Fruit fly (Drosophila melanogaster) whole organism, embryonic: ENCODE results near the gene Sry-alpha.

ENCODE experiments used
- ATbp ChIP-seq: fragments of 200-800 bp; sonication (Bioruptor generic); optimal IDR thresholded peaks from 2 replicates; lab custom pipeline; 2017; ENCODE audit warnings: missing biosample characterization, mild to moderate bottlenecking, missing genetic modification characterization, missing genetic modification reagents
- C15 ChIP-seq: fragments of 200-800 bp; sonication (Bioruptor generic); IDR thresholded peaks from 3 replicates; pipeline ENCODE4 v1.3.6; 2022; ENCODE audit warnings: missing biosample characterization, missing genetic modification characterization
- CG10565 ChIP-seq: fragments of 200-800 bp; sonication (Bioruptor generic); optimal IDR thresholded peaks from 3 replicates; lab custom pipeline; 2016; ENCODE audit warnings: missing biosample characterization, mild to moderate bottlenecking, missing genetic modification characterization
- CG11247 ChIP-seq: fragments of 200-800 bp; sonication (Bioruptor generic); IDR thresholded peaks from 2 replicates; pipeline ENCODE4 v1.3.6; 2022; ENCODE audit warnings: missing biosample characterization, missing genetic modification characterization
- CG12236 ChIP-seq: fragments of 200-800 bp; sonication (Bioruptor generic); optimal IDR thresholded peaks from 2 replicates; lab custom pipeline; 2016; ENCODE audit warnings: missing biosample characterization, missing genetic modification characterization
- CG13624 ChIP-seq: fragments of 200-800 bp; sonication (Bioruptor generic); optimal IDR thresholded peaks from 2 replicates; lab custom pipeline; 2016; ENCODE audit warnings: missing biosample characterization, missing genetic modification characterization
- CG16815 ChIP-seq: fragments of 200-800 bp; sonication (Bioruptor generic); optimal IDR thresholded peaks from 3 replicates; lab custom pipeline; 2017; ENCODE audit warnings: missing biosample characterization, mild to moderate bottlenecking, missing genetic modification characterization
- CG18011 ChIP-seq: fragments of 200-800 bp; sonication (Bioruptor generic); optimal IDR thresholded peaks from 2 replicates; lab custom pipeline; 2017; ENCODE audit warnings: missing biosample characterization, missing genetic modification characterization, mild to moderate bottlenecking, moderate library complexity, missing genotype
- CG6765 ChIP-seq: fragments of 200-800 bp; sonication (Bioruptor generic); optimal IDR thresholded peaks from 3 replicates; lab custom pipeline; 2017; ENCODE audit warnings: missing biosample characterization, mild to moderate bottlenecking, missing genetic modification characterization
- CG7556 ChIP-seq: fragments of 200-800 bp; sonication (Bioruptor generic); optimal IDR thresholded peaks from 2 replicates; lab custom pipeline; 2017; ENCODE audit warnings: missing biosample characterization, mild to moderate bottlenecking, missing genetic modification characterization
- CG8290 ChIP-seq, 3 experiments: fragments of 200-800 bp; sonication (Bioruptor generic); optimal IDR thresholded peaks; 2 replicates each; lab custom pipeline; 2016 to 2019; ENCODE audit warnings: missing biosample characterization in 3 of 3, missing genetic modification characterization in 3 of 3, mild to moderate bottlenecking in 2 of 3, moderate library complexity in 1 of 3
- CG9932 ChIP-seq: fragments of 200-800 bp; sonication (Bioruptor generic); IDR thresholded peaks from 2 replicates; pipeline ENCODE4 v1.3.6; 2022; ENCODE audit warnings: missing biosample characterization, missing genetic modification characterization
- Dip2 ChIP-seq: fragments of 200-800 bp; sonication (Bioruptor generic); IDR thresholded peaks from 2 replicates; pipeline ENCODE4 v1.3.6; 2022; ENCODE audit warnings: missing biosample characterization, missing genetic modification characterization
- Doc2 ChIP-seq: fragments of 200-800 bp; sonication (Bioruptor generic); IDR thresholded peaks from 2 replicates; pipeline ENCODE4 v1.3.6; 2022; ENCODE audit warnings: missing biosample characterization, missing genetic modification characterization
- Fer3 ChIP-seq: fragments of 200-800 bp; sonication (Bioruptor generic); optimal IDR thresholded peaks from 2 replicates; lab custom pipeline; 2018; ENCODE audit warnings: missing biosample characterization, mild to moderate bottlenecking, missing genetic modification characterization, moderate library complexity
- H2.0 ChIP-seq: fragments of 200-800 bp; sonication (Bioruptor generic); IDR thresholded peaks from 2 replicates; pipeline ENCODE4 v1.3.6; 2022; ENCODE audit warnings: missing biosample characterization, missing genetic modification characterization
- HHEX ChIP-seq: fragments of 200-800 bp; sonication (Bioruptor generic); optimal IDR thresholded peaks from 3 replicates; lab custom pipeline; 2017; ENCODE audit warnings: missing biosample characterization, mild to moderate bottlenecking, missing genetic modification characterization, missing genetic modification reagents
- Med ChIP-seq: fragments of 200-800 bp; sonication (Bioruptor generic); peaks from one replicate; lab custom pipeline; 2016; ENCODE audit warnings: missing biosample characterization, missing genetic modification characterization, mild to moderate bottlenecking, inconsistent platforms, moderate library complexity
- Myb ChIP-seq: fragments of 200-800 bp; sonication (Bioruptor generic); optimal IDR thresholded peaks from 2 replicates; lab custom pipeline; 2016; ENCODE audit warnings: missing biosample characterization, missing genetic modification characterization
- NFAT ChIP-seq: fragments of 200-800 bp; sonication (Bioruptor generic); IDR thresholded peaks from 2 replicates; pipeline ENCODE4 v1.3.6; 2022; ENCODE audit warnings: missing biosample characterization, missing genetic modification characterization
- Nf-YC ChIP-seq: fragments of 200-800 bp; optimal IDR thresholded peaks from 3 replicates; lab custom pipeline; 2019; ENCODE audit warnings: missing biosample characterization, mild to moderate bottlenecking, missing genetic modification characterization, moderate library complexity
- Oaz ChIP-seq: fragments of 200-800 bp; sonication (Bioruptor generic); IDR thresholded peaks from 2 replicates; pipeline ENCODE4 v1.3.6; 2022; ENCODE audit warnings: missing biosample characterization, missing genetic modification characterization
- Taf1 ChIP-seq: fragments of 200-800 bp; sonication (Bioruptor generic); IDR thresholded peaks from 2 replicates; pipeline ENCODE4 v1.3.6; 2022; ENCODE audit warnings: missing biosample characterization, missing genetic modification characterization
- Usf ChIP-seq: fragments of 200-800 bp; sonication (Bioruptor generic); optimal IDR thresholded peaks from 2 replicates; lab custom pipeline; 2017; ENCODE audit warnings: missing genotype, missing biosample characterization, missing genetic modification characterization
- Xbp1 ChIP-seq: fragments of 200-800 bp; sonication (Bioruptor generic); optimal IDR thresholded peaks from 3 replicates; lab custom pipeline; 2016; ENCODE audit warnings: missing biosample characterization, mild to moderate bottlenecking, missing genetic modification characterization
- Xrp1 ChIP-seq: fragments of 200-800 bp; sonication (Bioruptor generic); IDR thresholded peaks from 2 replicates; pipeline ENCODE4 v1.3.6; 2022; ENCODE audit warnings: missing biosample characterization, missing genetic modification characterization
- al ChIP-seq: fragments of 200-800 bp; sonication (Bioruptor generic); IDR thresholded peaks from 2 replicates; pipeline ENCODE4 v1.3.6; 2022; ENCODE audit warnings: missing biosample characterization, missing genetic modification characterization
- cg ChIP-seq: fragments of 200-800 bp; sonication (Bioruptor generic); optimal IDR thresholded peaks from 3 replicates; lab custom pipeline; 2019; ENCODE audit warnings: missing biosample characterization, mild to moderate bottlenecking, missing genetic modification characterization, moderate library complexity
- crol ChIP-seq: fragments of 200-800 bp; sonication (Bioruptor generic); IDR thresholded peaks from 2 replicates; pipeline ENCODE4 v1.3.6; 2022; ENCODE audit warnings: missing biosample characterization, missing genetic modification characterization
- da ChIP-seq: fragments of 200-800 bp; sonication (Bioruptor generic); optimal IDR thresholded peaks from 2 replicates; lab custom pipeline; 2016; ENCODE audit warnings: missing biosample characterization, missing genetic modification characterization
- fd64A ChIP-seq: fragments of 200-800 bp; sonication (Bioruptor generic); optimal IDR thresholded peaks from 3 replicates; lab custom pipeline; 2018; ENCODE audit warnings: missing biosample characterization, mild to moderate bottlenecking, missing genetic modification characterization
- grn ChIP-seq: fragments of 200-800 bp; sonication (Bioruptor generic); optimal IDR thresholded peaks from 3 replicates; lab custom pipeline; 2017; ENCODE audit warnings: missing biosample characterization, missing genetic modification characterization
- ham ChIP-seq: fragments of 200-800 bp; sonication (Bioruptor generic); IDR thresholded peaks from 2 replicates; pipeline ENCODE4 v1.3.6; 2022; ENCODE audit warnings: missing biosample characterization, missing genetic modification characterization
- jumu ChIP-seq: fragments of 200-800 bp; sonication (Bioruptor generic); optimal IDR thresholded peaks from 3 replicates; lab custom pipeline; 2016; ENCODE audit warnings: missing biosample characterization, missing genetic modification characterization
- lbe ChIP-seq: fragments of 200-800 bp; sonication (Bioruptor generic); optimal IDR thresholded peaks from 2 replicates; lab custom pipeline; 2016; ENCODE audit warnings: missing biosample characterization, mild to moderate bottlenecking, missing genetic modification characterization
- lmd ChIP-seq: fragments of 200-800 bp; sonication (Bioruptor generic); IDR thresholded peaks from 2 replicates; pipeline ENCODE4 v1.3.6; 2022; ENCODE audit warnings: missing biosample characterization, missing genetic modification characterization
- lov ChIP-seq, 2 experiments: fragments of 200-800 bp in 1 of 2; fragments of >200 bp in 1 of 2; sonication (Bioruptor generic) in 1 of 2; IDR thresholded peaks in 1 of 2; optimal IDR thresholded peaks in 1 of 2; 2 replicates in 1 of 2; 3 replicates in 1 of 2; pipeline versions ENCODE4 v1.3.6 to Lab custom; 2017 to 2022; ENCODE audit warnings: missing biosample characterization in 1 of 2, missing genetic modification characterization in 1 of 2
- maf-S ChIP-seq: fragments of 200-800 bp; sonication (Bioruptor generic); optimal IDR thresholded peaks from 2 replicates; lab custom pipeline; 2016; ENCODE audit warnings: missing biosample characterization, missing genetic modification characterization
- onecut ChIP-seq: fragments of 200-800 bp; sonication (Bioruptor generic); IDR thresholded peaks from 2 replicates; pipeline ENCODE4 v1.3.6; 2022; ENCODE audit warnings: missing biosample characterization, missing genetic modification characterization
- otp ChIP-seq: fragments of 200-800 bp; sonication (Bioruptor generic); IDR thresholded peaks from 3 replicates; pipeline ENCODE4, ENCODE4 v1.3.6; 2022; ENCODE audit warnings: missing biosample characterization, missing genetic modification characterization
- pan ChIP-seq, 4 experiments: fragments of >200 bp in 3 of 4; fragments of 200-800 bp in 1 of 4; sonication (Bioruptor generic) in 1 of 4; optimal IDR thresholded peaks in 3 of 4; IDR thresholded peaks in 1 of 4; 2 replicates each; pipeline versions ENCODE4 v1.3.6 to Lab custom; 2017 to 2022; ENCODE audit warnings: missing biosample characterization in 2 of 4, missing genetic modification characterization in 2 of 4, mixed read lengths in 1 of 4
- psq ChIP-seq: fragments of 200-800 bp; sonication (Bioruptor generic); optimal IDR thresholded peaks from 2 replicates; lab custom pipeline; 2017; ENCODE audit warnings: missing biosample characterization, missing genetic modification characterization
- ro ChIP-seq: fragments of 200-800 bp; sonication (Bioruptor generic); IDR thresholded peaks from 2 replicates; pipeline ENCODE4 v1.3.6; 2022; ENCODE audit warnings: missing biosample characterization, missing genetic modification characterization
- sd ChIP-seq: fragments of 200-800 bp; sonication (Bioruptor generic); optimal IDR thresholded peaks from 3 replicates; lab custom pipeline; 2018; ENCODE audit warnings: missing biosample characterization, mild to moderate bottlenecking, missing genetic modification characterization, moderate library complexity
- toy ChIP-seq: fragments of 200-800 bp; sonication (Bioruptor generic); IDR thresholded peaks from 2 replicates; pipeline ENCODE4 v1.3.6; 2022; ENCODE audit warnings: missing biosample characterization, missing genetic modification characterization
- ttk ChIP-seq: fragments of 200-800 bp; sonication (Bioruptor generic); IDR thresholded peaks from 2 replicates; pipeline ENCODE4 v2.1.2; 2022; ENCODE audit warnings: missing biosample characterization, missing genetic modification characterization
- tx ChIP-seq: fragments of 200-800 bp; sonication (Bioruptor generic); optimal IDR thresholded peaks from 2 replicates; lab custom pipeline; 2016; ENCODE audit warnings: missing biosample characterization, missing genetic modification characterization
- zfh1 ChIP-seq: fragments of 200-800 bp; sonication (Bioruptor generic); IDR thresholded peaks from 3 replicates; pipeline ENCODE4 v1.3.6; 2022; ENCODE audit warnings: missing biosample characterization, missing genetic modification characterization

Sry-alpha gene

DNA sequence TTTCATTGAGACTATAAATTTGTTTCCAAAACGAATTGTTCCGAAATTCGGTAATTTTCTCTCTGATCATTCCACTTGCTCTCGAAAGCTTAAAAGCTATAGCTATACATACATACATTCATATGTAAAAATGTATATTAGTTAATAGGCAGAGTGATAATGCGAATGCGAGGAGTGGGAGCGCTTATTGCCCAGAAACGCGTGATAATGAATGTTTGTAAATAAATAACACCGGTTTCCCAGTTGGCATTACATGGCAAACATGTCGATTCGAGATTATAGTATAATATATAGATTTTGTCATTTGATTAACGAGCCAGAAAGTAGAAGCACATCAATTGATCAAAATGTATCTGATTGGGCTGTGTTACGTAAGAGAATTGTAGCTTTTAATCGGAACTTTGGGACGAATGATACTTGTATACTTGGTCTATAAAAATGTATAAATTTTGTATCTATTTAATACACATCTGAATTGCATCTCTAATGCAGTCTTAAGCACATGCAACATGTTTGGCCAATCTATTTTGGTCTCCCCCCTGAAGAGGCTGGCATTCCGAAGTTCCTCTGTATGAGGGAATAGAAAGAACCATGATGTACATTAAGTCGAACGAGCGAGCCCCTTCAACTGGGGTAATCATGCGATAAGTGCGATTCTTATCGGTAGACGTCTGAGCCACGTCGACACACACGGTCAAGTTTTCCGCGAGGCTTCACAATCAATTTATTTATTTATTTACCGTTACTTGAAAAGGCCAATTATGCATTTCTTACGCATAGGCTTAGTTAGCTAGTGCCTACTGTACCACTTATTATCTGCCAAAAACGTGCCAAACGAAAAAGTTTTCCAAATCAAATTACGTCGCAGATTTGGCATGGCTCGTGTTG lies 26.7 kb upstream of the Sry-alpha start (continued):
- no peak for TF ChIP-seq da (GFP tag; lab: Kevin White, UChicago)
- peak; percentile 49; the same call in 1 of the 2 replicates for TF ChIP-seq NFAT (GFP tag; lab: Robert Waterston, UW)
- TF ChIP-seq maf-S (GFP tag; lab: Kevin White, UChicago), result no peak
- TF ChIP-seq crol, result no peak
- no peak for TF ChIP-seq CG12236 (GFP tag; lab: Kevin White, UChicago)
- TF ChIP-seq C15 (GFP tag; lab: Robert Waterston, UW), result no peak
- no peak for TF ChIP-seq ham
- TF ChIP-seq Doc2 (GFP tag; lab: Robert Waterston, UW), result no peak
- TF ChIP-seq Taf1, result peak; percentile 35; the same call in 1 of the 2 replicates
- TF ChIP-seq Usf (GFP tag; lab: Kevin White, UChicago), result no peak
- TF ChIP-seq CG16815 (GFP tag; lab: Kevin White, UChicago), result no peak
- 0 out of 2 replicates have a peak, but pooled peaks have one; percentile 11 for TF ChIP-seq toy (GFP tag; lab: Robert Waterston, UW)
- no peak for TF ChIP-seq jumu (GFP tag; lab: Kevin White, UChicago)
- TF ChIP-seq lmd (GFP tag; lab: Robert Waterston, UW), result peak; percentile 42; the same call in 1 of the 2 replicates
- peak; percentile 2 for TF ChIP-seq Myb (GFP tag; lab: Kevin White, UChicago)
- no peak for TF ChIP-seq CG8290 (GFP tag; optimal IDR thresholded peaks at IDR 0.05; lab: Kevin White, UChicago)
- TF ChIP-seq CG8290 (tag; optimal IDR thresholded peaks at IDR 0.05; lab: Kevin White, UChicago), result peak in 1 of 2 experiments; percentile 44
- TF ChIP-seq CG7556 (GFP tag; lab: Kevin White, UChicago), result no peak
- TF ChIP-seq grn (GFP tag; lab: Kevin White, UChicago), result peak; percentile 71
- no peak for TF ChIP-seq CG10565 (GFP tag; lab: Kevin White, UChicago)
- TF ChIP-seq Dip2 (GFP tag; lab: Robert Waterston, UW), result no peak
- no peak for TF ChIP-seq fd64A (GFP tag; lab: Kevin White, UChicago)
- no peak for TF ChIP-seq Nf-YC (tag; lab: Kevin White, UChicago)
- no peak for TF ChIP-seq cg (GFP tag; lab: Kevin White, UChicago)
- peak; percentile 39 for TF ChIP-seq sd
- peak; percentile 73 for TF ChIP-seq CG9932
- TF ChIP-seq HHEX, result no peak
- TF ChIP-seq lbe (GFP tag; lab: Kevin White, UChicago), result no peak
- TF ChIP-seq al, result peak; percentile 36; the same call in 1 of the 2 replicates
- 0 out of 2 replicates have a peak, but pooled peaks have one; percentile 9 for TF ChIP-seq ttk
- no peak for TF ChIP-seq ATbp (GFP tag; lab: Kevin White, UChicago)
- no peak for TF ChIP-seq onecut (GFP tag; lab: Robert Waterston, UW)
- no peak for TF ChIP-seq pan (optimal IDR thresholded peaks at IDR 0.05; lab: Kevin White, UChicago)
- peak in 1 of 2 experiments; percentile 45 for TF ChIP-seq pan (GFP tag; optimal IDR thresholded peaks at IDR 0.05 in 1 of 2, IDR thresholded peaks at IDR 0.05 in 1 of 2)
- no peak for TF ChIP-seq tx (GFP tag; lab: Kevin White, UChicago)
- TF ChIP-seq Med (GFP tag; lab: Kevin White, UChicago), result peak; percentile 91
- no peak for TF ChIP-seq psq (GFP tag; lab: Kevin White, UChicago)
- peak; percentile 35 for TF ChIP-seq Fer3 (tag; lab: Kevin White, UChicago)
- TF ChIP-seq otp (GFP tag; lab: Robert Waterston, UW), result peak; percentile 42; the same call in 1 of the 3 replicates
- TF ChIP-seq Xrp1, result 0 out of 2 replicates have a peak, but pooled peaks have one; percentile 5
- no peak for TF ChIP-seq ro
- TF ChIP-seq H2.0, result 0 out of 2 replicates have a peak, but pooled peaks have one; percentile 19
- TF ChIP-seq Xbp1 (GFP tag; lab: Kevin White, UChicago), result peak; percentile 18
- TF ChIP-seq Oaz (GFP tag; lab: Robert Waterston, UW), result no peak
- 0 out of 2 replicates have a peak, but pooled peaks have one; percentile 27 for TF ChIP-seq CG11247 (GFP tag; lab: Robert Waterston, UW)
- TF ChIP-seq CG13624 (GFP tag; lab: Kevin White, UChicago), result peak; percentile 78
- TF ChIP-seq lov (optimal IDR thresholded peaks at IDR 0.05; lab: Kevin White, UChicago), result no peak
- TF ChIP-seq lov (GFP tag; IDR thresholded peaks at IDR 0.05; lab: Robert Waterston, UW), result no peak
- peak; percentile 31 for TF ChIP-seq CG6765 (GFP tag; lab: Kevin White, UChicago)
- TF ChIP-seq zfh1 (GFP tag; lab: Robert Waterston, UW), result no peak
- no peak for TF ChIP-seq CG18011 (GFP tag; lab: Kevin White, UChicago)
